Worm (Caenorhabditis elegans): ENCODE results near the gene F23A7.5.

DNA sequence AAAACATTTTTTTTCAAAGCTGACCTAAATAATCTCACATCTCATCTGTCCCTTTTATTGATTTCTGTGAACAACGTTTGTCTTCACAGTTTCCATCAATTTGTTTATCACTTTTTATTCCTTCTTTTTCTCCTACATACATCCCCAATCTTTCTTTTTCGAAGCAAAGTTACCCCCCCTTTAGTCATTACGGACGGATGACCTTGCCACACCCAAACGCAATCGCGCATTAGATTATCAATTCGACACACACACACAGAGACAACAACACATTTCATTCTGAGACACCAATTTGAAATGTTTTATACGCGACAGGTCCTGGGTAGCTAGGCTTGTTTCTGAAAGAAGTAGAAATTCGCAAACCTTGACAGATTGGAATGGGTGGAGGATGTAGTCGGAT, 34.6 kb downstream of the F23A7.5 start:
- no peak for TF ChIP-seq hmbx-1 (tag; optimal IDR thresholded peaks at IDR 0.05)
- no peak for TF ChIP-seq sea-1 (GFP tag; conservative IDR thresholded peaks at IDR 0.05)
- TF ChIP-seq hmg-4 (GFP tag; optimal IDR thresholded peaks at IDR 0.05): no peak
- no peak for TF ChIP-seq flt-1 (GFP tag; IDR thresholded peaks at IDR 0.05)
- TF ChIP-seq ama-1 (optimal IDR thresholded peaks at IDR 0.05): no peak
- TF ChIP-seq pes-1 (GFP tag; IDR thresholded peaks at IDR 0.05): no peak
- no peak for TF ChIP-seq F13C5.2 (tag; optimal IDR thresholded peaks at IDR 0.05)
- no peak for TF ChIP-seq tra-4 (tag; optimal IDR thresholded peaks at IDR 0.05)
- TF ChIP-seq tbx-11 (GFP tag; IDR thresholded peaks at IDR 0.05): no peak
- no peak for TF ChIP-seq aly-1 (tag; optimal IDR thresholded peaks at IDR 0.05)
- no peak for TF ChIP-seq scrt-1 (GFP tag; IDR thresholded peaks at IDR 0.05)
